Worm (Caenorhabditis elegans): ENCODE results near the gene C29A12.6.

DNA sequence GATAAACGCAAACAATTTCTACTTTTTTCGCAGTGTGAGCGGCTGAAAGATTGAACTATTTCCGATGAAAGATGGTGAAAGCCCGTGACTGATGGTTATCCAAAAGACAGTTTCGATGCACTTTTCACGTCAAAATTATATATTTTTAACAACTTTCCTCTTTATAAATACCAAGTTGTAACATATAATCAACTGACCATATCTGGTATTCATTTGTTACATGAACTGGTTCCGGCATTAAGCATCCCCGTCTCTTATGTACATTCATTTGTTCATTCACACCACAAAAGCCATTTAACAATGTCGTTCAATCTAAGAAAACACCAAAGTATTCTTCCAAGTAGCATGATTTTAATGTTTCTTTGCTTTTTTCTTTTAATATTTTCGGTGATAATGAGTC, 36.5 kb downstream of the C29A12.6 start, which contains the start of gene F32D8.2:
- no peak for TF ChIP-seq W03F9.2 (tag; optimal IDR thresholded peaks at IDR 0.05)
- TF ChIP-seq dao-5 (tag; optimal IDR thresholded peaks at IDR 0.05) = no peak
- no peak for TF ChIP-seq him-1 (tag; optimal IDR thresholded peaks at IDR 0.05)
